Worm (Caenorhabditis elegans): ENCODE measurements around the gene K07F5.16.

- TF ChIP-seq ztf-29 (GFP tag; IDR thresholded peaks at IDR 0.05): no peak
- no peak for TF ChIP-seq med-1 (GFP tag; optimal IDR thresholded peaks at IDR 0.05; ENCODE audit: insufficient read depth)
- no peak for TF ChIP-seq flt-1 (GFP tag; IDR thresholded peaks at IDR 0.05)
- TF ChIP-seq tab-1 (GFP tag; IDR thresholded peaks at IDR 0.05): no peak
- TF ChIP-seq klf-2 (GFP tag; conservative IDR thresholded peaks at IDR 0.05): no peak
Observed at ce11 chrIV:9889857-9890256, 25.9 kb downstream of the K07F5.16 start, which contains the start of gene ttbk-3.

Data from whole organism, midembryonic.